Worm (Caenorhabditis elegans): ENCODE results near the gene Y43C5B.2.

DNA sequence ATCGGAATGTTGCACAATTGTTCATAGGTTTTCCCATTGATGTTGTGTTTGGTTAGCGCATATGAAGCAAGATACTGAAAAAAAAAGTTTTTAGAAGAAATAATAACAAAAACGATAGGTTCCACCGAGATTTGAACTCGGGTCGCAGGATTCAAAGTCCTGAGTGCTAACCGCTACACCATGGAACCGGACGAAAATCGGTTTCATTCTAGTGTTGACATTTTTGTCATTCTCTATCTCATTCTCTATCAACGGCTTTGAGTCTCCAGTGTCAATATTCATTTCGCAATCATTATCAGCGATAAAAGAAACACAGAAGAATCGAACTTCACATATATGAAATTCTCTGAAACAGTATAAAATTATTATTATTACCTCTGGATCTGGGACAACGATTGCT lies 41.0 kb downstream of the Y43C5B.2 start:
- no peak for TF ChIP-seq tbx-2 (tag; optimal IDR thresholded peaks at IDR 0.05)
- TF ChIP-seq ama-1 (optimal IDR thresholded peaks at IDR 0.05), result no peak
- TF ChIP-seq ceh-19 (GFP tag; optimal IDR thresholded peaks at IDR 0.05), result no peak
- no peak for TF ChIP-seq nhr-11 (tag; optimal IDR thresholded peaks at IDR 0.05)

All from whole organism, late embryonic.